Worm (Caenorhabditis elegans) whole organism, L3 larva: Measurements from ENCODE around the gene srz-100.

ENCODE experiments used
- R02D3.7 ChIP-seq: fragments of 150-350 bp; optimal IDR thresholded peaks from 2 replicates; lab custom pipeline; 2014; ENCODE audit warnings: missing biosample characterization, missing genetic modification characterization
- ZK546.5 ChIP-seq: sonication (generic microtip); optimal IDR thresholded peaks from 2 replicates; lab custom pipeline; 2017; ENCODE audit warnings: missing biosample characterization, missing genetic modification characterization
- ama-1 ChIP-seq: fragments of 150-350 bp; optimal IDR thresholded peaks from 2 replicates; lab custom pipeline; 2018
- ceh-82 ChIP-seq: fragments of 150-350 bp; optimal IDR thresholded peaks from 2 replicates; lab custom pipeline; 2014; ENCODE audit warnings: missing biosample characterization, missing genetic modification characterization
- ceh-9 ChIP-seq: sonication (generic microtip); optimal IDR thresholded peaks from 2 replicates; lab custom pipeline; 2018; ENCODE audit warnings: missing biosample characterization, missing genetic modification characterization
- egl-27 ChIP-seq: sonication (generic microtip); optimal IDR thresholded peaks from 4 replicates; lab custom pipeline; 2017; ENCODE audit warnings: missing biosample characterization, missing genetic modification reagents, missing genetic modification characterization
- elt-1 ChIP-seq: fragments of 150-350 bp; optimal IDR thresholded peaks from 2 replicates; lab custom pipeline; 2014; ENCODE audit warnings: missing biosample characterization, missing genetic modification characterization
- elt-2 ChIP-seq: sonication (generic microtip); optimal IDR thresholded peaks from 2 replicates; lab custom pipeline; 2016; ENCODE audit warnings: missing genetic modification reagents, mild to moderate bottlenecking, missing genetic modification characterization, missing compliant biosample characterization
- eor-1 ChIP-seq, 2 experiments: fragments of 150-350 bp; optimal IDR thresholded peaks; 2 replicates each; lab custom pipeline; 2014 to 2018; ENCODE audit warnings: missing biosample characterization in 2 of 2, missing genetic modification characterization in 2 of 2
- fkh-10 ChIP-seq: sonication (generic microtip); optimal IDR thresholded peaks from 2 replicates; lab custom pipeline; 2017; ENCODE audit warnings: missing biosample characterization, missing genetic modification reagents, missing genetic modification characterization
- fkh-2 ChIP-seq: fragments of 150-350 bp; optimal IDR thresholded peaks from 2 replicates; lab custom pipeline; 2014; ENCODE audit warnings: missing biosample characterization, missing genetic modification reagents, missing genetic modification characterization
- hmg-11 ChIP-seq: sonication (generic microtip); optimal IDR thresholded peaks from 2 replicates; lab custom pipeline; 2016; ENCODE audit warnings: missing genetic modification characterization, missing compliant biosample characterization
- jun-1 ChIP-seq: fragments of 150-350 bp; optimal IDR thresholded peaks from 2 replicates; lab custom pipeline; 2014; ENCODE audit warnings: missing biosample characterization, missing genetic modification reagents, missing genetic modification characterization
- lin-39 ChIP-seq: fragments of 150-350 bp; optimal IDR thresholded peaks from 2 replicates; lab custom pipeline; 2018; ENCODE audit warnings: missing biosample characterization, missing genetic modification reagents, missing genetic modification characterization
- mdl-1 ChIP-seq: fragments of 150-350 bp; optimal IDR thresholded peaks from 2 replicates; lab custom pipeline; 2014; ENCODE audit warnings: missing biosample characterization, missing genetic modification characterization
- nfya-1 ChIP-seq: sonication (generic microtip); optimal IDR thresholded peaks from 2 replicates; lab custom pipeline; 2017; ENCODE audit warnings: missing genetic modification characterization, mild to moderate bottlenecking, missing compliant biosample characterization, antibody characterized with exemption, moderate library complexity; ENCODE audit not compliant: insufficient read depth
- nhr-25 ChIP-seq: sonication (generic microtip); optimal IDR thresholded peaks from 2 replicates; lab custom pipeline; 2017; ENCODE audit warnings: missing biosample characterization, missing genetic modification characterization
- nhr-28 ChIP-seq: fragments of 150-350 bp; optimal IDR thresholded peaks from 2 replicates; lab custom pipeline; 2014; ENCODE audit warnings: missing biosample characterization, missing genetic modification characterization
- nhr-43 ChIP-seq: sonication (generic microtip); optimal IDR thresholded peaks from 2 replicates; lab custom pipeline; 2016; ENCODE audit warnings: mild to moderate bottlenecking, missing genetic modification characterization, missing compliant biosample characterization; ENCODE audit not compliant: poor library complexity, severe bottlenecking
- nhr-67 ChIP-seq: fragments of 150-350 bp; optimal IDR thresholded peaks from 2 replicates; lab custom pipeline; 2014; ENCODE audit warnings: missing biosample characterization, missing genetic modification characterization
- nhr-77 ChIP-seq: fragments of 150-350 bp; optimal IDR thresholded peaks from 2 replicates; lab custom pipeline; 2014; ENCODE audit warnings: missing biosample characterization, missing genetic modification characterization
- pqm-1 ChIP-seq: fragments of 150-350 bp; optimal IDR thresholded peaks from 2 replicates; lab custom pipeline; 2017; ENCODE audit warnings: missing biosample characterization, missing genetic modification characterization, inconsistent platforms
- sea-2 ChIP-seq: fragments of 150-350 bp; sonication (generic microtip); optimal IDR thresholded peaks from 4 replicates; lab custom pipeline; 2014; ENCODE audit warnings: missing biosample characterization, missing genetic modification reagents, missing genetic modification characterization
- tbx-2 ChIP-seq: sonication (generic microtip); optimal IDR thresholded peaks from 2 replicates; lab custom pipeline; 2016; ENCODE audit warnings: mild to moderate bottlenecking, missing genetic modification characterization, missing compliant biosample characterization
- unc-39 ChIP-seq: sonication (generic microtip); optimal IDR thresholded peaks from 4 replicates; lab custom pipeline; 2017; ENCODE audit warnings: missing biosample characterization, missing genetic modification characterization
- unc-62 ChIP-seq: fragments of 150-350 bp; sonication (generic microtip); optimal IDR thresholded peaks from 4 replicates; lab custom pipeline; 2014; ENCODE audit warnings: missing biosample characterization, missing genetic modification reagents, missing genetic modification characterization
- zag-1 ChIP-seq: fragments of 150-350 bp; optimal IDR thresholded peaks from 2 replicates; lab custom pipeline; 2014; ENCODE audit warnings: missing biosample characterization, missing genetic modification characterization
- ztf-4 ChIP-seq: fragments of 150-350 bp; optimal IDR thresholded peaks from 2 replicates; lab custom pipeline; 2014; ENCODE audit warnings: missing biosample characterization, missing genetic modification characterization

Gene srz-100

ce11 chrV:16749473-16749872, 17.8 kb downstream of the srz-100 start:
- TF ChIP-seq nhr-28 (tag; lab: Kevin White, UChicago), result no peak
- no peak for TF ChIP-seq nhr-25 (tag; lab: Kevin White, UChicago)
- TF ChIP-seq ama-1 (lab: Kevin White, UChicago), result no peak
- no peak for TF ChIP-seq sea-2 (GFP tag; lab: Kevin White, UChicago)

- TF ChIP-seq nfya-1 (peak; percentile 21), fkh-10 (GFP tag; lab: Kevin White, UChicago) (peak; percentile 27), ZK546.5 (tag; lab: Kevin White, UChicago) (no peak), hmg-11 (tag; lab: Kevin White, UChicago) (peak; percentile 35)
Observed at ce11 chrV:16752089-16753030, 20.7 kb downstream of the srz-100 start.

- TF ChIP-seq nhr-67 (tag; lab: Kevin White, UChicago), result no peak
- TF ChIP-seq nhr-25 (tag; lab: Kevin White, UChicago), result no peak
- TF ChIP-seq zag-1 (tag; lab: Kevin White, UChicago), result no peak
- TF ChIP-seq nfya-1, result peak; percentile 75
Observed at ce11 chrV:16756166-16756565, 24.5 kb downstream of the srz-100 start.

- no peak for TF ChIP-seq nhr-43 (tag; lab: Kevin White, UChicago)
- no peak for TF ChIP-seq lin-39 (tag; lab: Kevin White, UChicago)
- TF ChIP-seq tbx-2, result no peak
- TF ChIP-seq ceh-9, result no peak
- TF ChIP-seq egl-27 (tag; lab: Kevin White, UChicago), result no peak
- TF ChIP-seq ztf-4 (tag; lab: Kevin White, UChicago), result no peak
- no peak for TF ChIP-seq unc-39 (tag; lab: Kevin White, UChicago)
- TF ChIP-seq mdl-1 (tag; lab: Kevin White, UChicago), result no peak
- TF ChIP-seq elt-1 (tag; lab: Kevin White, UChicago), result no peak
- TF ChIP-seq R02D3.7 (tag; lab: Kevin White, UChicago), result no peak
Observed at ce11 chrV:16759937-16760336, 28.2 kb downstream of the srz-100 start.

- no peak for TF ChIP-seq nhr-28 (tag; lab: Kevin White, UChicago)
- TF ChIP-seq pqm-1 (tag; lab: Kevin White, UChicago), result no peak
- no peak for TF ChIP-seq fkh-2 (tag; lab: Kevin White, UChicago)
- TF ChIP-seq jun-1 (tag; lab: Kevin White, UChicago), result no peak
- TF ChIP-seq eor-1 (tag; optimal IDR thresholded peaks at IDR 0.05; lab: Kevin White, UChicago), result no peak
- TF ChIP-seq nhr-25 (tag; lab: Kevin White, UChicago), result peak; percentile 34
Observed at ce11 chrV:16774428-16774827, 42.7 kb downstream of the srz-100 start.

ce11 chrV:16778540-16779280, 47.0 kb downstream of the srz-100 start:
- peak; percentile 33 for TF ChIP-seq nhr-25 (tag; lab: Kevin White, UChicago)
- no peak for TF ChIP-seq elt-2 (tag; lab: Kevin White, UChicago)
- no peak for TF ChIP-seq ceh-82 (tag; lab: Kevin White, UChicago)
- peak; percentile 47 for TF ChIP-seq elt-1 (tag; lab: Kevin White, UChicago)
- TF ChIP-seq nhr-43 (tag; lab: Kevin White, UChicago), result peak; percentile 14
- TF ChIP-seq unc-62 (GFP tag; lab: Kevin White, UChicago), result no peak
- TF ChIP-seq nhr-77 (tag; lab: Kevin White, UChicago), result no peak
- no peak for TF ChIP-seq mdl-1 (tag; lab: Kevin White, UChicago)
